Fruit fly (Drosophila melanogaster): Measurements from ENCODE around the gene CG9044.

CG9044 gene

DNA sequence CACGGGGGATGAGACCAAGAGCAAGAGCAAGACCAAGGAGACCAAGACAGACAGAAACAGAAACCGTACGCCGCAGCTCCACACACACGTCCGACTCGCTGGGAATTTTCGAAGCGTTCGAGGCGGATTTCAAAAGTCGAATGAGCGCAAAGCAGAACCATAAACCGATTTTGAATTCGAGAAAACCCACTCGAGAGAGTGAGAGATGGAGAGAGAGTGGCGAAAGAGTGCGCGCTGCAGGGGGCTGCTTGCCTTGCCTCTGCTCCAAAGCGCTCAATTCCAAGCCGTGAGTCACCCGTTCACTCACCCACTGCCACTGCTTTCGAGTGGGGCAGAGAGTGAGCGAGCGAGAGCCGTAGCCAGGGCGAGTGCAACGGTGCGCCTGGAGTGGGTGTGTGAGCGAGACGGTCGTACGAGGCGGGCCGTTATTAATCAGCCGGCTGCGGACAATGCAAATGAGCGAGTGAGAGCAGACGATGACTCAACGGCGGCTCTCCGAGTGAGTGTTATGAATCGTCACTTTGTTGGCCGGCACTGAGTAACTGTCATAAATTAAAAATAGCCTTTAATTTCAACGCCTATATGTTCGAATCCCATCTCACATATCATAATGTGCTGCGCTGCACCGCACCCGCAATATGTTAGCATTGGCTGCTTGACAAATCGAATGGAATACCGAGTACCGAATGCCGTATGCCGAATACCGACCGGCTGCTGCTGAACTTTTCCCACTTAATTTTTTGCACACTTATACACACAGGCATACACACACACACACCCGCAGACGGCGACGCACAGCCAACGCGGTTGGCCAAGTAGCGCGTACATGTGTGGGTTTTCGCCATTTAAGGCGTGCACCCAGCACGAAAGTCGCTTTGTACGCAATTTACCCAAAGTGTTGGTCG is 31.0 kb downstream of the CG9044 start:
- TF ChIP-seq Myc (optimal IDR thresholded peaks at IDR 0.05), result no peak
- peak; percentile 58 for TF ChIP-seq brk (GFP tag; optimal IDR thresholded peaks at IDR 0.05)
- peak; percentile 40 for TF ChIP-seq Mio (GFP tag; optimal IDR thresholded peaks at IDR 0.05)
- TF ChIP-seq sage (GFP tag; optimal IDR thresholded peaks at IDR 0.05), result peak; percentile 39
- peak; percentile 95 for TF ChIP-seq Dif (GFP tag; optimal IDR thresholded peaks at IDR 0.05; ENCODE audit: partially characterized antibody)
- TF ChIP-seq CG32264 (GFP tag; optimal IDR thresholded peaks at IDR 0.05), result peak; percentile 31
- TF ChIP-seq Hr83 (GFP tag; optimal IDR thresholded peaks at IDR 0.05; ENCODE audit: poor library complexity, severe bottlenecking), result peak; percentile 75
- TF ChIP-seq N (GFP tag; optimal IDR thresholded peaks at IDR 0.05), result no peak
- TF ChIP-seq woc (GFP tag; optimal IDR thresholded peaks at IDR 0.05), result peak; percentile 26
- TF ChIP-seq HLH106 (tag; optimal IDR thresholded peaks at IDR 0.05), result peak; percentile 11
- peak; percentile 98 for TF ChIP-seq Jra (GFP tag; optimal IDR thresholded peaks at IDR 0.05)
- peak; percentile 71 for TF ChIP-seq Sp1 (GFP tag; optimal IDR thresholded peaks at IDR 0.05)
- TF ChIP-seq Abd-B (GFP tag; optimal IDR thresholded peaks at IDR 0.05), result no peak
- TF ChIP-seq ey (GFP tag; optimal IDR thresholded peaks at IDR 0.05), result peak; percentile 35
- peak; percentile 62 for TF ChIP-seq br (GFP tag; optimal IDR thresholded peaks at IDR 0.05)
- no peak for TF ChIP-seq tai (GFP tag; optimal IDR thresholded peaks at IDR 0.05)
- peak; percentile 54 for TF ChIP-seq OdsH (GFP tag; optimal IDR thresholded peaks at IDR 0.05)
- TF ChIP-seq psq (GFP tag; optimal IDR thresholded peaks at IDR 0.05), result peak; percentile 56
- peak; percentile 70 for TF ChIP-seq rgr (GFP tag; optimal IDR thresholded peaks at IDR 0.05)
- peak; percentile 45 to 46 for TF ChIP-seq foxo (GFP tag; optimal IDR thresholded peaks at IDR 0.05)
- peak; percentile 84 for TF ChIP-seq CrebA (GFP tag; optimal IDR thresholded peaks at IDR 0.05; ENCODE audit: borderline replicate concordance)
- TF ChIP-seq dl (GFP tag; optimal IDR thresholded peaks at IDR 0.05; ENCODE audit: insufficient read depth in 1 of 2, partially characterized antibody in 2 of 2), result peak; percentile 85 to 94
- TF ChIP-seq dmrt93B (GFP tag; optimal IDR thresholded peaks at IDR 0.05), result no peak
- TF ChIP-seq Rel (GFP tag; optimal IDR thresholded peaks at IDR 0.05), result peak; percentile 81
- TF ChIP-seq Rel (tag; optimal IDR thresholded peaks at IDR 0.05), result peak; percentile 71
- TF ChIP-seq CG9705 (GFP tag; optimal IDR thresholded peaks at IDR 0.05), result no peak
- peak; percentile 25 for TF ChIP-seq fru (GFP tag; optimal IDR thresholded peaks at IDR 0.05)
- peak; percentile 77 for TF ChIP-seq h (GFP tag; optimal IDR thresholded peaks at IDR 0.05)
- TF ChIP-seq Hnf4 (GFP tag; optimal IDR thresholded peaks at IDR 0.05), result peak; percentile 50
- no peak for TF ChIP-seq sv (GFP tag; optimal IDR thresholded peaks at IDR 0.05)

DNA sequence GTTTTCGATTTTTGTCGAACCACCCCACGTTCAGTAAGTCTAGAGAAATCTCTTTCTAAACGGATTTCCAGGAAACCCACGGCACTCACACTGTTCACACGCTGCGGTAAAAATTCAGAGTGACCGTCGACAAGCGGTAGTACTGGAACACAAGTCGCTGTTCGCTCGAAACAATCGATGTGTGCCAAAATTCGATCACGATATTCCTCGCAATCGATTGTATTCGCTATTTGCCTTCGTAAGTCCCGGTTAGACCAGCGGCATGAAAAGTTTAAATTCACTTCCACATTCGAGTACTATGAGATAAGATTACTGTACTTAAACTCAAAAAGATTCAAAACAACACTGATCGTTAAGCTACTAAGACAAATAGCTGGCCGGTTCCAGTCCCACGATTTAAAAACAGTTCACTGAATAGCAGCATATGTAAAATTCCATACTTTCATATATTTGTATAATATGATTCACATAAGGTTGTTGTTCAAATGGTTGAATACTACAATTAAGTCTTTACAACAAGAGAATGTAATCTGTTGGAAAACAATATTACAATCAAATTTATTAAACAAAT is 31.7 kb downstream of the CG9044 start, which contains the start of gene chic:
Gene chic, minus strand, starts transcription at position 157 of the 571 bp plus-strand sequence.
- TF ChIP-seq br (GFP tag; optimal IDR thresholded peaks at IDR 0.05) (no peak), rgr (GFP tag; optimal IDR thresholded peaks at IDR 0.05) (peak; percentile 29), tai (GFP tag; optimal IDR thresholded peaks at IDR 0.05) (peak; percentile 45), Hr83 (GFP tag; optimal IDR thresholded peaks at IDR 0.05; ENCODE audit: poor library complexity, severe bottlenecking) (peak; percentile 65), Dif (GFP tag; optimal IDR thresholded peaks at IDR 0.05; ENCODE audit: partially characterized antibody) (no peak), sv (GFP tag; optimal IDR thresholded peaks at IDR 0.05) (no peak), Hnf4 (GFP tag; optimal IDR thresholded peaks at IDR 0.05) (peak; percentile 43), jim (GFP tag; optimal IDR thresholded peaks at IDR 0.05) (no peak), HLH106 (tag; optimal IDR thresholded peaks at IDR 0.05) (peak; percentile 36), Myc (optimal IDR thresholded peaks at IDR 0.05) (no peak), dmrt93B (GFP tag; optimal IDR thresholded peaks at IDR 0.05) (no peak), foxo (GFP tag; optimal IDR thresholded peaks at IDR 0.05) (peak in 1 of 2 experiments; percentile 53), CG9705 (GFP tag; optimal IDR thresholded peaks at IDR 0.05) (no peak), dsf (GFP tag; optimal IDR thresholded peaks at IDR 0.05; ENCODE audit: borderline replicate concordance) (no peak), usp (GFP tag; optimal IDR thresholded peaks at IDR 0.05) (no peak), GATAd (GFP tag; optimal IDR thresholded peaks at IDR 0.05) (no peak), h (GFP tag; optimal IDR thresholded peaks at IDR 0.05) (peak; percentile 39), lola (GFP tag; optimal IDR thresholded peaks at IDR 0.05) (no peak), Sp1 (GFP tag; optimal IDR thresholded peaks at IDR 0.05) (peak; percentile 37), psq (GFP tag; optimal IDR thresholded peaks at IDR 0.05) (no peak), sage (GFP tag; optimal IDR thresholded peaks at IDR 0.05) (no peak), dl (GFP tag; optimal IDR thresholded peaks at IDR 0.05; ENCODE audit: insufficient read depth in 1 of 2, partially characterized antibody in 2 of 2) (no peak), CrebA (GFP tag; optimal IDR thresholded peaks at IDR 0.05; ENCODE audit: borderline replicate concordance) (no peak), Hr78 (GFP tag; optimal IDR thresholded peaks at IDR 0.05) (no peak), OdsH (GFP tag; optimal IDR thresholded peaks at IDR 0.05) (no peak), Abd-B (GFP tag; optimal IDR thresholded peaks at IDR 0.05) (no peak), Mio (GFP tag; optimal IDR thresholded peaks at IDR 0.05) (no peak), pan (optimal IDR thresholded peaks at IDR 0.05) (no peak), N (GFP tag; optimal IDR thresholded peaks at IDR 0.05) (no peak), brk (GFP tag; optimal IDR thresholded peaks at IDR 0.05) (no peak), woc (GFP tag; optimal IDR thresholded peaks at IDR 0.05) (peak; percentile 56), Vsx2 (GFP tag; optimal IDR thresholded peaks at IDR 0.05; ENCODE audit: partially characterized antibody) (no peak), CG32264 (GFP tag; optimal IDR thresholded peaks at IDR 0.05) (no peak), Rel (GFP tag; optimal IDR thresholded peaks at IDR 0.05) (no peak), Rel (tag; optimal IDR thresholded peaks at IDR 0.05) (peak; percentile 89), Jra (GFP tag; optimal IDR thresholded peaks at IDR 0.05) (no peak), Dfd (GFP tag; optimal IDR thresholded peaks at IDR 0.05) (no peak), fru (GFP tag; optimal IDR thresholded peaks at IDR 0.05) (peak; percentile 19), ey (GFP tag; optimal IDR thresholded peaks at IDR 0.05) (peak; percentile 45)

Measured in whole organism, wandering third instar larva.